Fruit fly (Drosophila melanogaster) whole organism, wandering third instar larva: ENCODE data around the gene CG17751.

Experiments used
- Abd-B ChIP-seq: fragments of >200 bp; optimal IDR thresholded peaks from 2 replicates; lab custom pipeline; 2017; ENCODE audit warnings: missing biosample characterization, missing genetic modification characterization
- CG32264 ChIP-seq: fragments of 200-800 bp; sonication (Bioruptor generic); optimal IDR thresholded peaks from 2 replicates; lab custom pipeline; 2016; ENCODE audit warnings: missing biosample characterization, missing genetic modification characterization
- CG9705 ChIP-seq: fragments of 200-800 bp; sonication (Bioruptor generic); optimal IDR thresholded peaks from 2 replicates; lab custom pipeline; 2018; ENCODE audit warnings: missing biosample characterization, mild to moderate bottlenecking, missing genetic modification characterization
- CrebA ChIP-seq: fragments of 200-800 bp; sonication (Bioruptor generic); optimal IDR thresholded peaks from 2 replicates; lab custom pipeline; 2016; ENCODE audit warnings: missing biosample characterization, mild to moderate bottlenecking, missing genetic modification characterization, borderline replicate concordance
- Dif ChIP-seq: fragments of 200-275, 200-300 bp; sonication (Bioruptor generic); optimal IDR thresholded peaks from 2 replicates; lab custom pipeline; 2018; ENCODE audit warnings: missing biosample characterization, missing genetic modification characterization; ENCODE audit not compliant: partially characterized antibody
- GATAd ChIP-seq: sonication (Bioruptor generic); optimal IDR thresholded peaks from 2 replicates; lab custom pipeline; 2016; ENCODE audit warnings: missing biosample characterization, missing genetic modification characterization
- HLH106 ChIP-seq: fragments of 200-800 bp; optimal IDR thresholded peaks from 3 replicates; lab custom pipeline; 2019; ENCODE audit warnings: missing biosample characterization, mild to moderate bottlenecking, missing genetic modification characterization, moderate library complexity
- Hnf4 ChIP-seq: fragments of 200-800 bp; sonication (Bioruptor generic); optimal IDR thresholded peaks from 2 replicates; lab custom pipeline; 2016; ENCODE audit warnings: missing biosample characterization, mild to moderate bottlenecking, missing genetic modification characterization
- Hr78 ChIP-seq: fragments of >200 bp; optimal IDR thresholded peaks from 2 replicates; lab custom pipeline; 2017; ENCODE audit warnings: missing biosample characterization, missing genetic modification characterization
- Hr83 ChIP-seq: fragments of 200-300 bp; sonication (Bioruptor generic); optimal IDR thresholded peaks from 2 replicates; lab custom pipeline; 2016; ENCODE audit warnings: missing biosample characterization, mild to moderate bottlenecking, missing genetic modification characterization, moderate library complexity; ENCODE audit not compliant: poor library complexity, severe bottlenecking
- Jra ChIP-seq: sonication (Bioruptor generic); optimal IDR thresholded peaks from 2 replicates; lab custom pipeline; 2016; ENCODE audit warnings: missing biosample characterization, missing genetic modification characterization
- Myc ChIP-seq: fragments of >200 bp; optimal IDR thresholded peaks from 2 replicates; lab custom pipeline; 2017
- N ChIP-seq: fragments of >200 bp; optimal IDR thresholded peaks from 2 replicates; lab custom pipeline; 2018; ENCODE audit warnings: missing biosample characterization, missing external identifiers, missing genetic modification characterization
- OdsH ChIP-seq: fragments of 200-800 bp; sonication (Bioruptor generic); optimal IDR thresholded peaks from 2 replicates; lab custom pipeline; 2016; ENCODE audit warnings: missing biosample characterization, mild to moderate bottlenecking, missing genetic modification characterization
- Rel ChIP-seq, 2 experiments: fragments of 200-800 bp; sonication (Bioruptor generic) in 1 of 2; optimal IDR thresholded peaks; 2 replicates in 1 of 2; 3 replicates in 1 of 2; lab custom pipeline; 2016 to 2019; ENCODE audit warnings: mild to moderate bottlenecking in 2 of 2, missing biosample characterization in 2 of 2, missing genetic modification characterization in 2 of 2, moderate library complexity in 1 of 2
- Sp1 ChIP-seq: fragments of 200-800 bp; sonication (Bioruptor generic); optimal IDR thresholded peaks from 3 replicates; lab custom pipeline; 2019; ENCODE audit warnings: missing biosample characterization, mild to moderate bottlenecking, missing genetic modification characterization, moderate library complexity
- br ChIP-seq: fragments of 200-800 bp; sonication (Bioruptor generic); optimal IDR thresholded peaks from 2 replicates; lab custom pipeline; 2016; ENCODE audit warnings: missing biosample characterization, missing genetic modification characterization
- brk ChIP-seq: fragments of 200-800 bp; sonication (Bioruptor generic); optimal IDR thresholded peaks from 2 replicates; lab custom pipeline; 2016; ENCODE audit warnings: missing biosample characterization, mild to moderate bottlenecking, missing genetic modification characterization
- dl ChIP-seq, 2 experiments: fragments of 175-275, 200-275 bp in 1 of 2; fragments of 200-275 bp in 1 of 2; sonication (Bioruptor generic); optimal IDR thresholded peaks; lab custom pipeline; 2018; ENCODE audit warnings: mild to moderate bottlenecking in 2 of 2, missing biosample characterization in 2 of 2, missing genetic modification characterization in 2 of 2, moderate library complexity in 2 of 2; ENCODE audit not compliant: partially characterized antibody in 2 of 2, insufficient read depth in 1 of 2
- dmrt93B ChIP-seq: fragments of 200-800 bp; sonication (Bioruptor generic); optimal IDR thresholded peaks from 2 replicates; lab custom pipeline; 2018; ENCODE audit warnings: missing biosample characterization, mild to moderate bottlenecking, missing genetic modification characterization
- dsf ChIP-seq: sonication (Bioruptor generic); optimal IDR thresholded peaks from 2 replicates; lab custom pipeline; 2016; ENCODE audit warnings: missing biosample characterization, missing genetic modification characterization, borderline replicate concordance
- ey ChIP-seq: fragments of 200-800 bp; sonication (Bioruptor generic); optimal IDR thresholded peaks from 2 replicates; lab custom pipeline; 2016; ENCODE audit warnings: missing biosample characterization, missing genetic modification characterization
- foxo ChIP-seq, 2 experiments: fragments of 200-800 bp; sonication (Bioruptor generic); optimal IDR thresholded peaks; 2 replicates in 1 of 2; 3 replicates in 1 of 2; lab custom pipeline; 2016 to 2017; ENCODE audit warnings: missing biosample characterization in 2 of 2, missing genetic modification characterization in 2 of 2
- fru ChIP-seq: fragments of 200-800 bp; sonication (Bioruptor generic); optimal IDR thresholded peaks from 3 replicates; lab custom pipeline; 2016; ENCODE audit warnings: missing biosample characterization, mild to moderate bottlenecking, missing genetic modification characterization
- h ChIP-seq: fragments of 200-800 bp; sonication (Bioruptor generic); optimal IDR thresholded peaks from 3 replicates; lab custom pipeline; 2016; ENCODE audit warnings: missing biosample characterization, mild to moderate bottlenecking, missing genetic modification characterization
- jim ChIP-seq: fragments of 175-275, 200-325 bp; sonication (Bioruptor generic); optimal IDR thresholded peaks from 2 replicates; lab custom pipeline; 2016; ENCODE audit warnings: missing biosample characterization, mild to moderate bottlenecking, missing genetic modification characterization
- lola ChIP-seq: fragments of >200 bp; optimal IDR thresholded peaks from 2 replicates; lab custom pipeline; 2017; ENCODE audit warnings: missing biosample characterization, missing genetic modification characterization
- pan ChIP-seq: fragments of >200 bp; optimal IDR thresholded peaks from 2 replicates; lab custom pipeline; 2017
- psq ChIP-seq: fragments of 200-800 bp; sonication (Bioruptor generic); optimal IDR thresholded peaks from 3 replicates; lab custom pipeline; 2017; ENCODE audit warnings: missing biosample characterization, mild to moderate bottlenecking, missing genetic modification characterization, moderate library complexity
- rgr ChIP-seq: fragments of 200-800 bp; sonication (Bioruptor generic); optimal IDR thresholded peaks from 3 replicates; lab custom pipeline; 2016; ENCODE audit warnings: missing biosample characterization, mild to moderate bottlenecking, missing genetic modification characterization
- sage ChIP-seq: fragments of 200-800 bp; sonication (Bioruptor generic); optimal IDR thresholded peaks from 2 replicates; lab custom pipeline; 2016; ENCODE audit warnings: missing biosample characterization, mild to moderate bottlenecking, missing genetic modification characterization
- sv ChIP-seq: fragments of 200-800 bp; sonication (Bioruptor generic); optimal IDR thresholded peaks from 3 replicates; lab custom pipeline; 2016; ENCODE audit warnings: missing biosample characterization, missing genetic modification characterization
- tai ChIP-seq: sonication (Bioruptor generic); optimal IDR thresholded peaks from 2 replicates; lab custom pipeline; 2016; ENCODE audit warnings: missing biosample characterization, missing genetic modification characterization
- usp ChIP-seq: fragments of >200 bp; optimal IDR thresholded peaks from 2 replicates; lab custom pipeline; 2017; ENCODE audit warnings: missing biosample characterization, missing genetic modification characterization
- woc ChIP-seq: sonication (Bioruptor generic); optimal IDR thresholded peaks from 2 replicates; lab custom pipeline; 2016; ENCODE audit warnings: missing biosample characterization, mild to moderate bottlenecking, missing genetic modification characterization

Gene CG17751

dm6 chr3R:19634649-19635048, 27.6 kb downstream of the CG17751 start, which contains the start of gene CG34138:
CG34138 (plus strand) TSS chr3R:19634949.
- no peak for TF ChIP-seq dmrt93B (GFP tag; lab: Kevin White, UChicago)
- TF ChIP-seq Dif (GFP tag; lab: Kevin White, UChicago): no peak
- no peak for TF ChIP-seq psq (GFP tag; lab: Kevin White, UChicago)
- TF ChIP-seq Myc: no peak
- TF ChIP-seq foxo (GFP tag; optimal IDR thresholded peaks at IDR 0.05; lab: Kevin White, UChicago): no peak

- TF ChIP-seq Myc (no peak), Hr83 (GFP tag; lab: Kevin White, UChicago) (no peak), pan (lab: Kevin White, UChicago) (no peak)
These were observed 30.9 kb downstream of the CG17751 start for dm6 chr3R:19638004-19638403.

dm6 chr3R:19641058-19641457, 34.0 kb downstream of the CG17751 start:
- no peak for TF ChIP-seq Rel (GFP tag; optimal IDR thresholded peaks at IDR 0.05; lab: Kevin White, UChicago)
- TF ChIP-seq Rel (tag; optimal IDR thresholded peaks at IDR 0.05; lab: Kevin White, UChicago): peak; percentile 93
- peak; percentile 54 to 55 for TF ChIP-seq dl (GFP tag; optimal IDR thresholded peaks at IDR 0.05; lab: Kevin White, UChicago; ENCODE audit: insufficient read depth in 1 of 2, partially characterized antibody in 2 of 2)
- TF ChIP-seq usp: no peak
- peak; percentile 12 for TF ChIP-seq Dif (GFP tag; lab: Kevin White, UChicago)
- no peak for TF ChIP-seq foxo (GFP tag; optimal IDR thresholded peaks at IDR 0.05; lab: Kevin White, UChicago)
- peak; percentile 30 for TF ChIP-seq br (GFP tag; lab: Kevin White, UChicago)

DNA sequence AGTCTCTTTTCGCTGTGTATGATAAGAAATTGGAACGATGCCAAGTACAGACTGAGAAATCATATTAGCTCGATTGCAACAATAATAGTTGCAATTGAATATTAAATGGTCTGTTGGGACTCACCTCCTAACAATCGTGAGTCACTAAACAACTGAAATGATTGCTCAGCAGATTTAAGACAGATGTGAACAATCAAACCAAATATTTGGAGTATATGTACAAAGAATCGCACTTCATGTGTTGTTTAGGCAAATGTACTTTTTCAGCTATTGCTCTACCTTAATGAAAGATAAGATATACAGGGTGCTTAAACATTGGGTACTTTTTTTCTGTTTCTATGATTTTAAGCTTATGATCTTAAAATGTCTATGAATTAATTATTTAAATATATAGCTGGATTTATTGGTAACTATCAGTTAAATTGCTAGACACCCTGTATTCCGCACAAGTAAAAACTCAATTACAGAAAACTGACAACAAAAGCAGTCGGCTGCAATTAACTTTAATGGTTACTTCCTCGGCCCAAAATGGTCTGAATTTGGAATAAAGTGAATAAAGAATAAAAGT, 34.5 kb downstream of the CG17751 start:
- no peak for TF ChIP-seq Hr78 (GFP tag; lab: Kevin White, UChicago)
- peak; percentile 54 for TF ChIP-seq ey (GFP tag; lab: Kevin White, UChicago)
- no peak for TF ChIP-seq Dif (GFP tag; lab: Kevin White, UChicago)
- peak; percentile 89 for TF ChIP-seq h
- TF ChIP-seq jim (GFP tag; lab: Kevin White, UChicago): no peak
- peak; percentile 57 for TF ChIP-seq CG32264
- peak; percentile 12 for TF ChIP-seq woc
- peak; percentile 24 for TF ChIP-seq Rel (GFP tag; optimal IDR thresholded peaks at IDR 0.05; lab: Kevin White, UChicago)
- TF ChIP-seq Rel (tag; optimal IDR thresholded peaks at IDR 0.05; lab: Kevin White, UChicago): no peak
- peak; percentile 44 for TF ChIP-seq Jra
- TF ChIP-seq OdsH (GFP tag; lab: Kevin White, UChicago): peak; percentile 82
- peak; percentile 56 for TF ChIP-seq Hr83 (GFP tag; lab: Kevin White, UChicago)
- TF ChIP-seq tai (GFP tag; lab: Kevin White, UChicago): no peak
- TF ChIP-seq fru (GFP tag; lab: Kevin White, UChicago): peak; percentile 76
- TF ChIP-seq pan (lab: Kevin White, UChicago): no peak
- peak; percentile 64 for TF ChIP-seq Hnf4 (GFP tag; lab: Kevin White, UChicago)
- TF ChIP-seq dsf: peak; percentile 30
- peak; percentile 88 for TF ChIP-seq Sp1
- TF ChIP-seq dmrt93B (GFP tag; lab: Kevin White, UChicago): peak; percentile 18
- no peak for TF ChIP-seq usp
- no peak for TF ChIP-seq CrebA (GFP tag; lab: Kevin White, UChicago)
- peak; percentile 65 for TF ChIP-seq br (GFP tag; lab: Kevin White, UChicago)
- peak; percentile 66 for TF ChIP-seq psq (GFP tag; lab: Kevin White, UChicago)
- TF ChIP-seq CG9705 (GFP tag; lab: Kevin White, UChicago): peak; percentile 25
- TF ChIP-seq rgr (GFP tag; lab: Kevin White, UChicago): peak; percentile 86
- TF ChIP-seq brk (GFP tag; lab: Kevin White, UChicago): peak; percentile 76
- peak; percentile 16 for TF ChIP-seq sage (GFP tag; lab: Kevin White, UChicago)
- no peak for TF ChIP-seq Abd-B (GFP tag; lab: Kevin White, UChicago)
- no peak for TF ChIP-seq lola (GFP tag; lab: Kevin White, UChicago)
- TF ChIP-seq sv: peak; percentile 13
- no peak for TF ChIP-seq GATAd (GFP tag; lab: Kevin White, UChicago)
- TF ChIP-seq HLH106 (tag; lab: Kevin White, UChicago): peak; percentile 83
- peak in 1 of 2 experiments; percentile 79 for TF ChIP-seq foxo (GFP tag; optimal IDR thresholded peaks at IDR 0.05; lab: Kevin White, UChicago)
- no peak for TF ChIP-seq N
- TF ChIP-seq dl (GFP tag; optimal IDR thresholded peaks at IDR 0.05; lab: Kevin White, UChicago; ENCODE audit: insufficient read depth in 1 of 2, partially characterized antibody in 2 of 2): no peak
